Fruit fly (Drosophila melanogaster) whole organism, pupa: Measurements from ENCODE around the gene CG43925.

Source experiments
- CG10348 ChIP-seq: fragments of 200-800 bp; sonication (Bioruptor generic); IDR thresholded peaks from 2 replicates; pipeline ENCODE4 v1.3.6; 2022; ENCODE audit warnings: missing biosample characterization, missing genetic modification characterization
- CG12605 ChIP-seq: fragments of 200-800 bp; sonication (Bioruptor generic); IDR thresholded peaks from 2 replicates; pipeline ENCODE4 v1.3.6; 2022; ENCODE audit warnings: missing biosample characterization, missing genetic modification characterization
- CG13204 ChIP-seq: fragments of 200-800 bp; sonication (Bioruptor generic); optimal IDR thresholded peaks from 2 replicates; lab custom pipeline; 2018; ENCODE audit warnings: missing biosample characterization, mild to moderate bottlenecking, missing genetic modification characterization, moderate library complexity
- CG14655 ChIP-seq: fragments of 200-800 bp; sonication (Bioruptor generic); optimal IDR thresholded peaks from 3 replicates; lab custom pipeline; 2017; ENCODE audit warnings: mild to moderate bottlenecking, missing biosample characterization, missing genetic modification reagents, missing genetic modification characterization
- CG15710 ChIP-seq: fragments of 200-800 bp; sonication (Bioruptor generic); optimal IDR thresholded peaks from 2 replicates; lab custom pipeline; 2018; ENCODE audit warnings: missing biosample characterization, mild to moderate bottlenecking, missing genetic modification characterization, moderate library complexity
- CG17806 ChIP-seq: fragments of 200-800 bp; sonication (Bioruptor generic); optimal IDR thresholded peaks from 2 replicates; lab custom pipeline; 2018; ENCODE audit warnings: missing biosample characterization, mild to moderate bottlenecking, missing genetic modification characterization, moderate library complexity
- CG32121 ChIP-seq: fragments of 200-800 bp; sonication (Bioruptor generic); IDR thresholded peaks from 2 replicates; pipeline ENCODE4 v1.3.6; 2022; ENCODE audit warnings: missing biosample characterization, missing genetic modification characterization
- CG34367 ChIP-seq: fragments of 200-800 bp; sonication (Bioruptor generic); optimal IDR thresholded peaks from 2 replicates; lab custom pipeline; 2018; ENCODE audit warnings: missing biosample characterization, mild to moderate bottlenecking, missing genetic modification characterization
- CG4496 ChIP-seq: fragments of 200-800 bp; sonication (Bioruptor generic); IDR thresholded peaks from 3 replicates; pipeline ENCODE4 v1.3.6; 2022; ENCODE audit warnings: missing biosample characterization, missing genetic modification characterization
- CG8159 ChIP-seq: fragments of 200-800 bp; sonication (Bioruptor generic); optimal IDR thresholded peaks from 3 replicates; lab custom pipeline; 2018; ENCODE audit warnings: missing biosample characterization, mild to moderate bottlenecking, missing genetic modification characterization, moderate library complexity
- CG8301 ChIP-seq: fragments of 200-800 bp; sonication (Bioruptor generic); optimal IDR thresholded peaks from 2 replicates; lab custom pipeline; 2018; ENCODE audit warnings: missing biosample characterization, mild to moderate bottlenecking, missing genetic modification characterization
- CG9948 ChIP-seq: fragments of 200-800 bp; sonication (Bioruptor generic); optimal IDR thresholded peaks from 2 replicates; lab custom pipeline; 2018; ENCODE audit warnings: missing biosample characterization, mild to moderate bottlenecking, missing genetic modification characterization, moderate library complexity
- D1 ChIP-seq: fragments of 200-800 bp; sonication (Bioruptor generic); optimal IDR thresholded peaks from 2 replicates; lab custom pipeline; 2018; ENCODE audit warnings: missing biosample characterization, mild to moderate bottlenecking, missing genetic modification characterization, moderate library complexity
- EcR ChIP-seq: fragments of 200-800 bp; sonication (Bioruptor generic); optimal IDR thresholded peaks from 3 replicates; lab custom pipeline; 2019; ENCODE audit warnings: missing biosample characterization, missing genetic modification characterization, mild to moderate bottlenecking, moderate library complexity, missing genetic modification reagents
- Ets98B ChIP-seq: fragments of 200-800 bp; sonication (Bioruptor generic); IDR thresholded peaks from 2 replicates; pipeline ENCODE4 v1.3.6; 2022; ENCODE audit warnings: missing biosample characterization, missing genetic modification characterization
- Pif1A ChIP-seq: fragments of 200-800 bp; sonication (Bioruptor generic); optimal IDR thresholded peaks from 3 replicates; lab custom pipeline; 2016; ENCODE audit warnings: missing biosample characterization, missing genetic modification characterization
- Pif1B ChIP-seq: fragments of 200-800 bp; sonication (Bioruptor generic); optimal IDR thresholded peaks from 3 replicates; lab custom pipeline; 2016; ENCODE audit warnings: missing biosample characterization, missing genetic modification characterization
- Snoo ChIP-seq: fragments of 200-800 bp; sonication (Bioruptor generic); optimal IDR thresholded peaks from 3 replicates; lab custom pipeline; 2017; ENCODE audit warnings: missing biosample characterization, mild to moderate bottlenecking, missing genetic modification characterization, inconsistent platforms
- fd96Ca ChIP-seq: fragments of 200-800 bp; sonication (Bioruptor generic); IDR thresholded peaks from 3 replicates; pipeline ENCODE4 v1.3.6; 2022; ENCODE audit warnings: missing biosample characterization, missing genetic modification characterization
- gl ChIP-seq: fragments of 200-800 bp; sonication (Bioruptor generic); optimal IDR thresholded peaks from 2 replicates; lab custom pipeline; 2018; ENCODE audit warnings: missing biosample characterization, mild to moderate bottlenecking, missing genetic modification characterization
- rn ChIP-seq: fragments of 200-800 bp; sonication (Bioruptor generic); IDR thresholded peaks from 2 replicates; pipeline ENCODE4 v1.3.6; 2022; ENCODE audit warnings: missing biosample characterization, missing genetic modification characterization

CG43925 gene

DNA sequence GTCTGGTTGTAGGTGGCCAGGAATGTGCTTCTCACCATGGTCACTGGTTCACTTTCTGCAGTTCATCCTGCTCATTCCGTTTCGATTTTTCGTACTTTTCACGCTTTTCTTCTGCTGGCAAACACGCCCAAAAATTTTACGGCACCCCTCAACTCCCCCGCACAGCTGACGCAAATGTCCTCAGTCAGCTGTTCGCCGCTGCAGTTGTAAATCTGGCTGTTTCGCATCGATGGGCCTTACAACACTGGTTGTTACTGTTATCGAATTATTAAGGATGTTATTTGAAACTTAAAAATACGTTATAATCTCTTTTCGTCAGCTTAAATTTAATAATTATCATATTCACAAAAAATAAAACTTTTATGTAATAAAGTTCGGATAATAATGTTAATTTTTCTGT lies 6.2 kb downstream of the CG43925 start, which contains the start of gene Mgat3:
Mgat3 (minus strand) TSS at position 182 of the 400 bp plus-strand sequence.
- TF ChIP-seq CG34367 (tag; lab: Kevin White, UChicago) (no peak), CG32121 (GFP tag; lab: Robert Waterston, UW) (no peak), CG12605 (GFP tag; lab: Robert Waterston, UW) (no peak), CG15710 (tag; lab: Kevin White, UChicago) (no peak), CG10348 (GFP tag; lab: Robert Waterston, UW) (no peak), CG8159 (tag; lab: Kevin White, UChicago) (no peak), CG9948 (tag; lab: Kevin White, UChicago) (no peak), CG17806 (no peak), rn (GFP tag; lab: Robert Waterston, UW) (no peak), CG8301 (tag; lab: Kevin White, UChicago) (no peak), Pif1A (GFP tag; lab: Kevin White, UChicago) (no peak)

DNA sequence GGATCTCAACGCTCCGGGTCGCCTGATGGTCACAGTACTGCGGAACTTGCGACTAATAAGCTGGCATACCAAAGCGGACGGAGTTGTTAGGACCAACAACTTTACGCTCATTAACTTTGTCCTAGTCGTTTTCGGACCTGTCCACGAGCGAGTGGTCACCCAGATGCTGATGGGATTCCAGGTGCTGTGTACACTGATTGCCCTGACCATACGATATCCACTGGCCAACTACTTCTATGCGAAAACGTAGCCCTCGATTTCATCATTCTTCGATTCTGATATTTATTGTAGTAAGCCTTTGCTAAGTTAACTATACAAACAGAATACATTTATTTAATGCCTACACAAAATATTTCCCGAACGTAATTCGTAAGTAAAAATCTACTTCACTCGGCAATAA lies 6.9 kb downstream of the CG43925 start, which contains the start of gene Rsph1:
Rsph1 (plus strand) TSS at position 301 of the 400 bp plus-strand sequence.
- TF ChIP-seq CG34367 (tag; lab: Kevin White, UChicago) (no peak), rn (GFP tag; lab: Robert Waterston, UW) (no peak), fd96Ca (no peak), CG4496 (GFP tag; lab: Robert Waterston, UW) (no peak), Ets98B (no peak), CG17806 (no peak), gl (tag; lab: Kevin White, UChicago) (no peak), CG13204 (GFP tag; lab: Kevin White, UChicago) (no peak), CG8301 (tag; lab: Kevin White, UChicago) (no peak), D1 (tag; lab: Kevin White, UChicago) (no peak), CG14655 (GFP tag; lab: Kevin White, UChicago) (no peak)

DNA sequence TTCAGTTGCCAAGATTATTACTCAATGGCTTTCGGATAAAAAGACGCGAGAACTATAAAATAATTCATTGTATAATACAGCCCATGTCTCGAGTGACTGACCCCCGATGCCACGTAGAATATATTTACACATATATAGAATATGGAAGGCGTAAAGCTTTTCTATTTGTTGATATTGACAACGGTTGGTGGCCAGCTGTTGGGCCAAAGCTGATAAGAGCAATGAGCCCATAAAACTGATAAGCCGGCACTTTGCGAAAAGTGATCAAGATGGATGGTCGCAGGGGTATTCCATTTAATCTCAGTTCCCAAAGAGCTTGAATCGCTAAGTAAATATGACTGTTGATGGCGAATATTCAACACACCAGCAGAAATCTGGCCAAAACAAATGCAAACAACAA lies 14.3 kb downstream of the CG43925 start:
- TF ChIP-seq EcR, result peak; percentile 91
- no peak for TF ChIP-seq CG32121 (GFP tag; lab: Robert Waterston, UW)
- TF ChIP-seq Pif1A (GFP tag; lab: Kevin White, UChicago), result no peak

DNA sequence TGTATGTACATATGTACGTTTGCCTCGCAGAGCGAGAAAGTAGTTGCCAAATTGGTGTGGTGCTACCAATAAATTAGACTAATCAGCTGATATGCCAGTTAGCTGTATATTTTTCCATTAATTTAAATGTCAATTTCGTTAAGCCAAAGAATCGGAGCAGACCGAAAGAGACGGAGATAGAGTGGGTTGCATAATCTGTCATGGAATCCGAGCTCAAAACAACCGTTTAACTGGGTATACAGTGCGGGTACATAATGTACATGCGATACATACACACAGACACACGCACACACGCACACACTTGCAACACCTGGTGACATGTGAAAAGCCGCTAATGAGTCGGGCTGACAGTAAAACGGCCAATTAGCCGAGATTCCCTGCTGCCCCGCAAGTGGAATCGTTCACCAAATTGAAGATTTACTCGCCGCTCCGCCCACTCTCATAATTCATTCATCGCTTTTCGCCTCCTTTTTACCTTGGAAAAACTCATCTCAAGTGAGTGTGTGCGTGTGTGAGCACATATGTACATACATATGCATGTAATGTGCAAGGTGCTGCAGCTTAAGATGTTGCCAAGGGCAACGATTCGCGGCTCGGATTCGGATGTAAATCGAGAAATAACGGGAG lies 14.9 kb downstream of the CG43925 start:
- TF ChIP-seq Pif1B (GFP tag; lab: Kevin White, UChicago), result no peak
- TF ChIP-seq CG10348 (GFP tag; lab: Robert Waterston, UW), result no peak
- no peak for TF ChIP-seq CG17806
- TF ChIP-seq gl (tag; lab: Kevin White, UChicago), result no peak

DNA sequence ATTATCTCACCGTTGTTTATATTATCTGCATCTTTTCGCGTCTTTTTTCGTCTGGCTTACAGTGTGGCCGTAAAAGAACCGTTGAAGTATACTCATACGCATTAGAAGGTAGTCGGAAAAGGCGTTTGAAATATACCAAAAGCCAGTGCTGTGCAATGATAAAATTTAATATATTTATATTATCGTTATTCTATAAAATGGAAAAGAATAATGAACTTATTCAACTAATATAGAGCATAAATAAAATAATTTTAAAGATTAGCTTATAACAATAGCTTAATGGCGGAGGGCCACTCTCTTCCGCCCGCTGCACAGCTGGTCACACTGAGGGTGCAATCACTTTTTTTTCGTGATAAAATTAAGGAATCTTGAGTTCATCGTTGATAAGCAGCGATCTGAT lies 15.7 kb downstream of the CG43925 start, which contains the start of the genes CG16974 and Edem2:
CG16974 (minus strand) TSS at position 86 of the 400 bp plus-strand sequence.
Edem2 (plus strand) TSS at position 308 of the 400 bp plus-strand sequence.
- TF ChIP-seq Snoo (tag; lab: Kevin White, UChicago) (peak; percentile 53), rn (GFP tag; lab: Robert Waterston, UW) (peak; percentile 42; the same call in 1 of the 2 replicates), Ets98B (peak; percentile 60), CG8301 (tag; lab: Kevin White, UChicago) (no peak), Pif1A (GFP tag; lab: Kevin White, UChicago) (no peak), CG14655 (GFP tag; lab: Kevin White, UChicago) (no peak), CG15710 (tag; lab: Kevin White, UChicago) (peak; percentile 56), CG10348 (GFP tag; lab: Robert Waterston, UW) (no peak), CG8159 (tag; lab: Kevin White, UChicago) (no peak), CG4496 (GFP tag; lab: Robert Waterston, UW) (peak; percentile 59; the same call in 1 of the 3 replicates), fd96Ca (peak; percentile 71), EcR (peak; percentile 28), CG32121 (GFP tag; lab: Robert Waterston, UW) (peak; percentile 56; the same call in 1 of the 2 replicates)

DNA sequence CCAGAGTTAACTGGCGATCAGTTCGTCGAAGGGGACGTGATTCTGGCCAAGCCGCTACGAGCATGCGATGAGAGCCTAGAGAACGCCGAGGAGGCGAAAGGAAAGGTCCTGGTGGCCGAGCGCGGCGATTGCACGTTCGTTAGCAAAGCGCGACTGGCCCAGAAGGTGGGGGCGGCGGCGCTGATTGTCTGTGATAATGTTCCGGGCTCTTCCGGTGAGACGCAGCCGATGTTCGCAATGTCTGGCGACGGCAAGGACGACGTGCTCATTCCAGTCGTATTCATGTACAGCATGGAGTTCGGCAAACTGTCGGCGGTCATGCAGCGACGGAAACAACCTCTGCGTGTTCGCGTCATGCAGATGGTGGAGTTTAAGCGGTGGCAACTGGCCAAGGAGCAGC lies 19.6 kb downstream of the CG43925 start:
- TF ChIP-seq CG12605 (GFP tag; lab: Robert Waterston, UW), result no peak
- no peak for TF ChIP-seq Snoo (tag; lab: Kevin White, UChicago)
- no peak for TF ChIP-seq Pif1B (GFP tag; lab: Kevin White, UChicago)
- no peak for TF ChIP-seq Pif1A (GFP tag; lab: Kevin White, UChicago)
- no peak for TF ChIP-seq CG13204 (GFP tag; lab: Kevin White, UChicago)
- no peak for TF ChIP-seq CG15710 (tag; lab: Kevin White, UChicago)
- no peak for TF ChIP-seq gl (tag; lab: Kevin White, UChicago)
- TF ChIP-seq D1 (tag; lab: Kevin White, UChicago), result no peak
- no peak for TF ChIP-seq EcR
- no peak for TF ChIP-seq CG14655 (GFP tag; lab: Kevin White, UChicago)
- no peak for TF ChIP-seq CG10348 (GFP tag; lab: Robert Waterston, UW)
